In the genomic region with DNA sequence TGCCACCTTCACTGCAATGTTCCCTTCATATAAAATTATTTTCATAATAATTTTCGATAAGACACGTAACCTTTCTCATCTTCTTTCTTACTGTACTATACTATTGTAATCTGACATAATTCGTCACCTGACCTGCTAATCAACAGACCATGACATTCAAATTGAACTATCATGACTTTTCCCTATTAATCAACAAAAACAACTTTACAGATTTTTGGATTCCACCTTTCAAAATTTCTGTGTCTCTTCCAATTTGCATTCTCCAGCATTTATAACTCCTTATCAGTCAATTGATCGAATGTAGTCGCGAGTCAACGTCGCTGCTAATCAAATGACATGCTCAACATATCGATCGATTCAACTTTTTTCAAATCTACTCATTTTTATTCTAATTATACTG, we compare ENCODE assay signal across 6 worm cellular contexts.
TF ChIP-seq lines count a peak whose summit lies in the region.

Gene fshr-1, plus strand, starts transcription at position 209 of the 400 bp plus-strand sequence.

TF ChIP-seq in whole organism, L1 larva, 84 proteins besides CTCF, POLR2A, EP300 and RAD21:
- peak; percentile 64 for TF ChIP-seq elt-2 (tag; optimal IDR thresholded peaks at IDR 0.05; lab: Kevin White, UChicago)
- no peak for TF ChIP-seq lin-39 (tag; optimal IDR thresholded peaks at IDR 0.05; lab: Kevin White, UChicago)
- TF ChIP-seq nhr-20 (tag; optimal IDR thresholded peaks at IDR 0.05; lab: Kevin White, UChicago), result peak; percentile 5
- no peak for TF ChIP-seq unc-98 (GFP tag; IDR thresholded peaks at IDR 0.05; lab: Robert Waterston, UW)
- peak in 1 of 2 experiments; percentile 14 for TF ChIP-seq lin-35 (GFP tag; optimal IDR thresholded peaks at IDR 0.05; lab: Kevin White, UChicago)
- no peak for TF ChIP-seq ztf-11 (tag; optimal IDR thresholded peaks at IDR 0.05; lab: Kevin White, UChicago)

TF ChIP-seq in whole organism, L2 larva, 48 proteins besides CTCF, POLR2A, EP300 and RAD21:
- TF ChIP-seq fos-1 (tag; optimal IDR thresholded peaks at IDR 0.05; lab: Kevin White, UChicago) (peak; percentile 57), crh-2 (tag; optimal IDR thresholded peaks at IDR 0.05; lab: Kevin White, UChicago) (peak; percentile 30), sem-4 (tag; optimal IDR thresholded peaks at IDR 0.05; lab: Kevin White, UChicago) (no peak), nhr-6 (tag; optimal IDR thresholded peaks at IDR 0.05; lab: Kevin White, UChicago) (no peak)

TF ChIP-seq in whole organism, L3 larva, 47 proteins besides CTCF, POLR2A, EP300 and RAD21:
- TF ChIP-seq unc-62 (GFP tag; optimal IDR thresholded peaks at IDR 0.05; lab: Kevin White, UChicago) (no peak), tbx-2 (tag; optimal IDR thresholded peaks at IDR 0.05; lab: Kevin White, UChicago) (no peak), pqm-1 (tag; optimal IDR thresholded peaks at IDR 0.05; lab: Kevin White, UChicago) (peak; percentile 66), nhr-25 (tag; optimal IDR thresholded peaks at IDR 0.05; lab: Kevin White, UChicago) (no peak), eor-1 (tag; optimal IDR thresholded peaks at IDR 0.05; lab: Kevin White, UChicago) (no peak), nhr-237 (tag; optimal IDR thresholded peaks at IDR 0.05; lab: Kevin White, UChicago) (no peak), ceh-82 (tag; optimal IDR thresholded peaks at IDR 0.05; lab: Kevin White, UChicago) (no peak), ztf-4 (tag; optimal IDR thresholded peaks at IDR 0.05; lab: Kevin White, UChicago) (no peak), ceh-28 (tag; optimal IDR thresholded peaks at IDR 0.05; lab: Kevin White, UChicago) (peak; percentile 14), jun-1 (tag; optimal IDR thresholded peaks at IDR 0.05; lab: Kevin White, UChicago) (peak; percentile 1), hmg-11 (tag; optimal IDR thresholded peaks at IDR 0.05; lab: Kevin White, UChicago) (no peak), lsy-12 (tag; optimal IDR thresholded peaks at IDR 0.05; lab: Kevin White, UChicago) (no peak), skn-1 (tag; optimal IDR thresholded peaks at IDR 0.05; lab: Kevin White, UChicago) (peak; percentile 47), nhr-76 (tag; optimal IDR thresholded peaks at IDR 0.05; lab: Kevin White, UChicago) (no peak), pha-4 (tag; optimal IDR thresholded peaks at IDR 0.05; lab: Kevin White, UChicago) (peak; percentile 45), fkh-2 (tag; optimal IDR thresholded peaks at IDR 0.05; lab: Kevin White, UChicago) (no peak), elt-2 (tag; optimal IDR thresholded peaks at IDR 0.05; lab: Kevin White, UChicago) (peak; percentile 86), ama-1 (optimal IDR thresholded peaks at IDR 0.05; lab: Kevin White, UChicago) (no peak)

TF ChIP-seq in whole organism, L4 larva, 104 proteins besides CTCF, POLR2A, EP300 and RAD21 (continues in another document):
- TF ChIP-seq pha-4 (GFP tag; IDR thresholded peaks at IDR 0.05; lab: Robert Waterston, UW) (no peak), pha-4 (tag; optimal IDR thresholded peaks at IDR 0.05; lab: Kevin White, UChicago) (no peak), ama-1 (optimal IDR thresholded peaks at IDR 0.05; lab: Kevin White, UChicago) (no peak), nhr-41 (GFP tag; IDR thresholded peaks at IDR 0.05; lab: Robert Waterston, UW) (no peak), nhr-77 (tag; optimal IDR thresholded peaks at IDR 0.05; lab: Kevin White, UChicago) (peak; percentile 21), unc-130 (GFP tag; optimal IDR thresholded peaks at IDR 0.05; lab: Kevin White, UChicago) (no peak), dmd-8 (GFP tag; IDR thresholded peaks at IDR 0.05; lab: Robert Waterston, UW) (no peak), ztf-7 (tag; optimal IDR thresholded peaks at IDR 0.05; lab: Kevin White, UChicago) (no peak), daf-19 (GFP tag; conservative IDR thresholded peaks at IDR 0.05; lab: Robert Waterston, UW) (no peak), dve-1 (tag; optimal IDR thresholded peaks at IDR 0.05; lab: Kevin White, UChicago; ENCODE audit: insufficient read depth) (peak; percentile 76), pqm-1 (tag; optimal IDR thresholded peaks at IDR 0.05; lab: Kevin White, UChicago) (peak; percentile 35), hlh-30 (tag; optimal IDR thresholded peaks at IDR 0.05; lab: Kevin White, UChicago; ENCODE audit: insufficient read depth) (peak; percentile 54), spr-1 (tag; optimal IDR thresholded peaks at IDR 0.05; lab: Kevin White, UChicago) (no peak), Y75B8A.6 (GFP tag; IDR thresholded peaks at IDR 0.05; lab: Robert Waterston, UW) (no peak), jun-1 (tag; optimal IDR thresholded peaks at IDR 0.05; lab: Kevin White, UChicago) (no peak), nhr-42 (GFP tag; IDR thresholded peaks at IDR 0.05; lab: Robert Waterston, UW) (no peak), snpc-1.2 (GFP tag; IDR thresholded peaks at IDR 0.05; lab: Robert Waterston, UW) (no peak), mdt-29 (GFP tag; IDR thresholded peaks at IDR 0.05; lab: Robert Waterston, UW) (no peak), mes-2 (tag; optimal IDR thresholded peaks at IDR 0.05; lab: Kevin White, UChicago; ENCODE audit: poor library complexity, severe bottlenecking) (no peak), attf-4 (tag; optimal IDR thresholded peaks at IDR 0.05; lab: Kevin White, UChicago) (no peak), R02D3.7 (tag; optimal IDR thresholded peaks at IDR 0.05; lab: Kevin White, UChicago) (no peak), nhr-11 (tag; optimal IDR thresholded peaks at IDR 0.05; lab: Kevin White, UChicago) (no peak)

TF ChIP-seq in whole organism, late embryonic, 69 proteins besides CTCF, POLR2A, EP300 and RAD21:
- TF ChIP-seq elt-2 (tag; optimal IDR thresholded peaks at IDR 0.05; lab: Kevin White, UChicago) (peak; percentile 9), pat-9 (tag; optimal IDR thresholded peaks at IDR 0.05; lab: Kevin White, UChicago) (no peak)

TF ChIP-seq in whole organism, young adult, 124 proteins besides CTCF, POLR2A, EP300 and RAD21:
- no peak for TF ChIP-seq ceh-40 (GFP tag; IDR thresholded peaks at IDR 0.05; lab: Robert Waterston, UW)
- no peak for TF ChIP-seq T07F8.4 (tag; optimal IDR thresholded peaks at IDR 0.05; lab: Kevin White, UChicago)
- TF ChIP-seq F10E7.11 (tag; optimal IDR thresholded peaks at IDR 0.05; lab: Kevin White, UChicago), result no peak
- no peak for TF ChIP-seq madf-8 (GFP tag; conservative IDR thresholded peaks at IDR 0.05; lab: Robert Waterston, UW)
- TF ChIP-seq unc-62 (GFP tag; optimal IDR thresholded peaks at IDR 0.05; lab: Kevin White, UChicago), result peak; percentile 61
- TF ChIP-seq let-607 (tag; optimal IDR thresholded peaks at IDR 0.05; lab: Kevin White, UChicago), result peak in 1 of 2 experiments; percentile 4
- TF ChIP-seq nfyb-1 (GFP tag; IDR thresholded peaks at IDR 0.05; lab: Robert Waterston, UW), result no peak
- TF ChIP-seq hrde-1 (tag; optimal IDR thresholded peaks at IDR 0.05; lab: Kevin White, UChicago; ENCODE audit: borderline replicate concordance), result no peak
- peak; percentile 59 for TF ChIP-seq nhr-80 (tag; optimal IDR thresholded peaks at IDR 0.05; lab: Kevin White, UChicago)
- TF ChIP-seq attf-6 (GFP tag; IDR thresholded peaks at IDR 0.05; lab: Robert Waterston, UW), result no peak
